Worm (Caenorhabditis elegans): Measurements from ENCODE around the gene C08B11.9.
A peak's percentile ranks its signal among the peaks of the same experiment; 100 is the strongest.

Gene C08B11.9

ce11 chrII:8015483-8015938 is 22.5 kb downstream of the C08B11.9 start (continued):
- TF ChIP-seq dve-1 (tag; optimal IDR thresholded peaks at IDR 0.05; ENCODE audit: insufficient read depth), result peak; percentile 48
- TF ChIP-seq php-3 (GFP tag; IDR thresholded peaks at IDR 0.05), result 0 out of 2 replicates have a peak, but pooled peaks have one; percentile 54
- TF ChIP-seq nhr-28 (tag; optimal IDR thresholded peaks at IDR 0.05), result peak; percentile 60
- peak; percentile 71 for TF ChIP-seq hlh-30 (tag; optimal IDR thresholded peaks at IDR 0.05; ENCODE audit: insufficient read depth)
- no peak for TF ChIP-seq pqm-1 (tag; optimal IDR thresholded peaks at IDR 0.05)
- TF ChIP-seq skn-1 (tag; optimal IDR thresholded peaks at IDR 0.05), result no peak
- no peak for TF ChIP-seq lin-39 (tag; optimal IDR thresholded peaks at IDR 0.05)
- no peak for TF ChIP-seq zfp-2 (tag; optimal IDR thresholded peaks at IDR 0.05)
- TF ChIP-seq nhr-25 (tag; optimal IDR thresholded peaks at IDR 0.05; ENCODE audit: borderline replicate concordance, insufficient read depth), result peak; percentile 20
- TF ChIP-seq lin-1 (GFP tag; IDR thresholded peaks at IDR 0.05), result peak; percentile 38; the same call in 1 of the 2 replicates
- no peak for TF ChIP-seq nhr-102 (tag; optimal IDR thresholded peaks at IDR 0.05)
- no peak for TF ChIP-seq nhr-41 (GFP tag; IDR thresholded peaks at IDR 0.05)
- TF ChIP-seq ceh-20 (GFP tag; IDR thresholded peaks at IDR 0.05), result no peak; the same call in 1 of the 2 replicates
- no peak for TF ChIP-seq ceh-44 (GFP tag; IDR thresholded peaks at IDR 0.05)
- TF ChIP-seq set-16 (GFP tag; IDR thresholded peaks at IDR 0.05), result no peak
- TF ChIP-seq unc-39 (tag; optimal IDR thresholded peaks at IDR 0.05), result no peak
- TF ChIP-seq lsy-2 (tag; optimal IDR thresholded peaks at IDR 0.05), result peak in 1 of 2 experiments; percentile 73
- no peak for TF ChIP-seq F37D6.2 (tag; optimal IDR thresholded peaks at IDR 0.05)
- TF ChIP-seq ceh-82 (tag; optimal IDR thresholded peaks at IDR 0.05), result no peak
- TF ChIP-seq lin-15B (tag; optimal IDR thresholded peaks at IDR 0.05), result no peak
- peak; percentile 93 for TF ChIP-seq lin-38 (GFP tag; IDR thresholded peaks at IDR 0.05)
- TF ChIP-seq mep-1 (tag; optimal IDR thresholded peaks at IDR 0.05), result peak; percentile 37
- TF ChIP-seq madf-5 (GFP tag; IDR thresholded peaks at IDR 0.05), result no peak
- no peak for TF ChIP-seq fkh-10 (GFP tag; optimal IDR thresholded peaks at IDR 0.05)
- no peak for TF ChIP-seq ces-1 (GFP tag; optimal IDR thresholded peaks at IDR 0.05)
- TF ChIP-seq nhr-42 (GFP tag; IDR thresholded peaks at IDR 0.05), result no peak
- TF ChIP-seq zip-11 (GFP tag; IDR thresholded peaks at IDR 0.05), result no peak
- peak; percentile 24; the same call in 1 of the 2 replicates for TF ChIP-seq tra-1 (GFP tag; IDR thresholded peaks at IDR 0.05)
- TF ChIP-seq mxl-2 (GFP tag; conservative IDR thresholded peaks at IDR 0.05), result no peak
- TF ChIP-seq saeg-2 (GFP tag; IDR thresholded peaks at IDR 0.05), result no peak
- TF ChIP-seq nhr-237 (tag; optimal IDR thresholded peaks at IDR 0.05), result no peak
- TF ChIP-seq ama-1 (optimal IDR thresholded peaks at IDR 0.05), result no peak
- TF ChIP-seq hif-1 (tag; optimal IDR thresholded peaks at IDR 0.05), result no peak
- TF ChIP-seq cey-2 (tag; optimal IDR thresholded peaks at IDR 0.05; ENCODE audit: borderline replicate concordance, insufficient read depth), result no peak

- TF ChIP-seq nhr-28 (tag; optimal IDR thresholded peaks at IDR 0.05) (peak; percentile 29), F44E2.7 (GFP tag; IDR thresholded peaks at IDR 0.05) (no peak), dmd-8 (GFP tag; IDR thresholded peaks at IDR 0.05) (no peak), ctbp-1 (GFP tag; IDR thresholded peaks at IDR 0.05) (no peak), zag-1 (tag; optimal IDR thresholded peaks at IDR 0.05) (no peak), nhr-237 (tag; optimal IDR thresholded peaks at IDR 0.05) (no peak), lim-7 (GFP tag; IDR thresholded peaks at IDR 0.05) (no peak), gei-8 (GFP tag; optimal IDR thresholded peaks at IDR 0.05) (no peak), unc-62 (GFP tag; optimal IDR thresholded peaks at IDR 0.05 in 1 of 2) (peak in 1 of 2 experiments; percentile 96), unc-62 (tag; optimal IDR thresholded peaks at IDR 0.05) (no peak), F26F4.8 (GFP tag; conservative IDR thresholded peaks at IDR 0.05) (no peak), hlh-11 (tag; optimal IDR thresholded peaks at IDR 0.05) (peak; percentile 66), hlh-30 (tag; optimal IDR thresholded peaks at IDR 0.05; ENCODE audit: insufficient read depth) (peak; percentile 65), daf-16 (GFP tag; optimal IDR thresholded peaks at IDR 0.05) (no peak), daf-16 (tag; optimal IDR thresholded peaks at IDR 0.05) (peak; percentile 72), R02D3.7 (tag; optimal IDR thresholded peaks at IDR 0.05) (no peak), mep-1 (tag; optimal IDR thresholded peaks at IDR 0.05) (no peak), nhr-11 (tag; optimal IDR thresholded peaks at IDR 0.05) (no peak), vab-7 (GFP tag; IDR thresholded peaks at IDR 0.05) (no peak), php-3 (GFP tag; IDR thresholded peaks at IDR 0.05) (no peak; the same call in 1 of the 2 replicates), cey-2 (tag; optimal IDR thresholded peaks at IDR 0.05; ENCODE audit: borderline replicate concordance, insufficient read depth) (no peak)
These were observed 25.6 kb downstream of the C08B11.9 start, which contains the start of gene DH11.2 for ce11 chrII:8012071-8013031. TSS of gene DH11.2 (plus strand) at chrII:8012816.
